Fruit fly (Drosophila melanogaster): ENCODE data around the gene CG17855.

- TF ChIP-seq usp (GFP tag; optimal IDR thresholded peaks at IDR 0.05) (no peak), pan (optimal IDR thresholded peaks at IDR 0.05) (peak; percentile 33), EcR (GFP tag; optimal IDR thresholded peaks at IDR 0.05) (no peak)
Measured at dm6 chr2L:9502786-9503443, 37.4 kb upstream of the CG17855 start.
